Worm (Caenorhabditis elegans) whole organism, late embryonic: Measurements from ENCODE around the gene slc-36.5.

Experiments used
- C08G9.2 ChIP-seq: sonication (generic microtip); optimal IDR thresholded peaks from 2 replicates; lab custom pipeline; 2016; ENCODE audit warnings: mild to moderate bottlenecking, missing genetic modification characterization, moderate library complexity, missing compliant biosample characterization
- F13H6.1 ChIP-seq: sonication (generic microtip); optimal IDR thresholded peaks from 2 replicates; lab custom pipeline; 2016; ENCODE audit warnings: missing genetic modification characterization, missing compliant biosample characterization
- K02D7.2 ChIP-seq: sonication (generic microtip); optimal IDR thresholded peaks from 2 replicates; lab custom pipeline; 2017; ENCODE audit warnings: mild to moderate bottlenecking, missing genetic modification characterization, missing compliant biosample characterization
- ama-1 ChIP-seq: fragments of 150-350 bp; optimal IDR thresholded peaks from 2 replicates; lab custom pipeline; 2014
- ceh-19 ChIP-seq: fragments of 200-800 bp; sonication (Bioruptor generic); optimal IDR thresholded peaks from 2 replicates; lab custom pipeline; 2018; ENCODE audit warnings: mild to moderate bottlenecking, missing genetic modification characterization, missing compliant biosample characterization
- ceh-30 ChIP-seq: fragments of 150-350 bp; optimal IDR thresholded peaks from 2 replicates; lab custom pipeline; 2014; ENCODE audit warnings: missing biosample characterization, missing genetic modification characterization
- ceh-31 ChIP-seq: sonication (generic microtip); optimal IDR thresholded peaks from 2 replicates; lab custom pipeline; 2016; ENCODE audit warnings: missing genetic modification characterization, missing compliant biosample characterization
- ceh-34 ChIP-seq: sonication (generic microtip); optimal IDR thresholded peaks from 2 replicates; lab custom pipeline; 2016; ENCODE audit warnings: mild to moderate bottlenecking, missing genetic modification characterization, missing compliant biosample characterization
- ceh-48 ChIP-seq: sonication (generic microtip); optimal IDR thresholded peaks from 2 replicates; lab custom pipeline; 2016; ENCODE audit warnings: missing genetic modification characterization, inconsistent platforms, missing compliant biosample characterization
- ceh-6 ChIP-seq: fragments of 200-800 bp; sonication (Bioruptor generic); optimal IDR thresholded peaks from 2 replicates; lab custom pipeline; 2018; ENCODE audit warnings: mild to moderate bottlenecking, missing genetic modification characterization, missing compliant biosample characterization
- dmd-4 ChIP-seq: sonication (generic microtip); optimal IDR thresholded peaks from 2 replicates; lab custom pipeline; 2016; ENCODE audit warnings: borderline replicate concordance, missing genetic modification characterization, missing compliant biosample characterization
- dve-1 ChIP-seq: sonication (generic microtip); optimal IDR thresholded peaks from 2 replicates; lab custom pipeline; 2017; ENCODE audit warnings: antibody characterized with exemption, mild to moderate bottlenecking, missing genetic modification characterization, missing compliant biosample characterization
- eyg-1 ChIP-seq: sonication (generic microtip); optimal IDR thresholded peaks from 2 replicates; lab custom pipeline; 2016; ENCODE audit warnings: missing genotype, missing genetic modification characterization, missing compliant biosample characterization
- fkh-10 ChIP-seq: fragments of 150-350 bp; optimal IDR thresholded peaks from 2 replicates; lab custom pipeline; 2014; ENCODE audit warnings: missing biosample characterization, missing genetic modification reagents, missing genetic modification characterization
- gmeb-2 ChIP-seq: sonication (generic microtip); optimal IDR thresholded peaks from 2 replicates; lab custom pipeline; 2016; ENCODE audit warnings: missing genetic modification characterization, inconsistent platforms, missing compliant biosample characterization
- hlh-13 ChIP-seq: fragments of 200-800 bp; sonication (Bioruptor generic); optimal IDR thresholded peaks from 2 replicates; lab custom pipeline; 2018; ENCODE audit warnings: mild to moderate bottlenecking, missing genetic modification characterization, missing compliant biosample characterization
- hlh-15 ChIP-seq: sonication (generic microtip); optimal IDR thresholded peaks from 2 replicates; lab custom pipeline; 2016; ENCODE audit warnings: missing genetic modification characterization, missing compliant biosample characterization
- hlh-6 ChIP-seq: sonication (generic microtip); optimal IDR thresholded peaks from 2 replicates; lab custom pipeline; 2016; ENCODE audit warnings: missing genotype, missing genetic modification characterization, missing compliant biosample characterization
- lim-6 ChIP-seq: sonication (generic microtip); optimal IDR thresholded peaks from 2 replicates; lab custom pipeline; 2016; ENCODE audit warnings: missing genetic modification characterization, missing compliant biosample characterization
- lin-11 ChIP-seq: fragments of 200-800 bp; sonication (Bioruptor generic); optimal IDR thresholded peaks from 2 replicates; lab custom pipeline; 2018; ENCODE audit warnings: mild to moderate bottlenecking, missing genetic modification characterization, missing compliant biosample characterization
- mec-3 ChIP-seq: sonication (generic microtip); optimal IDR thresholded peaks from 2 replicates; lab custom pipeline; 2016; ENCODE audit warnings: borderline replicate concordance, missing genetic modification characterization, missing compliant biosample characterization
- nfya-1 ChIP-seq: sonication (generic microtip); optimal IDR thresholded peaks from 2 replicates; lab custom pipeline; 2017; ENCODE audit warnings: missing genetic modification characterization, mild to moderate bottlenecking, missing compliant biosample characterization, antibody characterized with exemption, moderate library complexity
- nhr-232 ChIP-seq: sonication (generic microtip); optimal IDR thresholded peaks from 2 replicates; lab custom pipeline; 2016; ENCODE audit warnings: missing genetic modification characterization, missing compliant biosample characterization
- pag-3 ChIP-seq: sonication (generic microtip); optimal IDR thresholded peaks from 2 replicates; lab custom pipeline; 2016; ENCODE audit warnings: missing compliant biosample characterization, missing genetic modification characterization, borderline replicate concordance
- pat-9 ChIP-seq: fragments of 200-800 bp; sonication (Bioruptor generic); optimal IDR thresholded peaks from 2 replicates; lab custom pipeline; 2018; ENCODE audit warnings: mild to moderate bottlenecking, missing genetic modification characterization, moderate library complexity, missing compliant biosample characterization
- pha-4 ChIP-seq: fragments of 150-350 bp; optimal IDR thresholded peaks from 2 replicates; lab custom pipeline; 2018; ENCODE audit warnings: missing biosample characterization, missing genetic modification reagents, missing genetic modification characterization
- pqm-1 ChIP-seq: sonication (generic microtip); optimal IDR thresholded peaks from 2 replicates; lab custom pipeline; 2016; ENCODE audit warnings: missing genetic modification characterization, missing compliant biosample characterization
- pros-1 ChIP-seq: fragments of 150-350 bp; optimal IDR thresholded peaks from 2 replicates; lab custom pipeline; 2014; ENCODE audit warnings: missing biosample characterization, missing genetic modification reagents, missing genetic modification characterization
- ref-2 ChIP-seq: sonication (generic microtip); optimal IDR thresholded peaks from 2 replicates; lab custom pipeline; 2016; ENCODE audit warnings: missing genetic modification characterization, missing compliant biosample characterization
- rnt-1 ChIP-seq: sonication (generic microtip); optimal IDR thresholded peaks from 2 replicates; lab custom pipeline; 2016; ENCODE audit warnings: missing genetic modification characterization, missing compliant biosample characterization
- sdc-2 ChIP-seq: sonication (generic microtip); optimal IDR thresholded peaks from 2 replicates; lab custom pipeline; 2016; ENCODE audit warnings: missing genotype, missing genetic modification characterization, missing compliant biosample characterization
- sox-2 ChIP-seq: fragments of 200-800 bp; sonication (Bioruptor generic); IDR thresholded peaks from 2 replicates; pipeline ENCODE4 v1.3.6; 2022; ENCODE audit warnings: missing genetic modification reagents, missing genetic modification characterization, missing compliant biosample characterization
- sox-4 ChIP-seq: sonication (generic microtip); optimal IDR thresholded peaks from 2 replicates; lab custom pipeline; 2017; ENCODE audit warnings: mild to moderate bottlenecking, missing genetic modification characterization, inconsistent platforms, missing compliant biosample characterization
- syd-9 ChIP-seq: sonication (generic microtip); optimal IDR thresholded peaks from 2 replicates; lab custom pipeline; 2016; ENCODE audit warnings: mild to moderate bottlenecking, missing genetic modification characterization, moderate library complexity, missing compliant biosample characterization
- tbx-2 ChIP-seq: sonication (generic microtip); optimal IDR thresholded peaks from 2 replicates; lab custom pipeline; 2016; ENCODE audit warnings: missing genetic modification characterization, missing compliant biosample characterization
- unc-3 ChIP-seq, 2 experiments: fragments of 200-800 bp in 1 of 2; sonication (Bioruptor generic) in 1 of 2; sonication (generic microtip) in 1 of 2; conservative IDR thresholded peaks in 1 of 2; optimal IDR thresholded peaks in 1 of 2; 2 replicates each; pipeline versions ENCODE4 v1.3.6 to Lab custom; 2016 to 2022; ENCODE audit warnings: missing compliant biosample characterization in 2 of 2, missing genetic modification characterization in 2 of 2, missing genetic modification reagents in 1 of 2
- unc-42 ChIP-seq: sonication (generic microtip); optimal IDR thresholded peaks from 2 replicates; lab custom pipeline; 2016; ENCODE audit warnings: missing genotype, missing genetic modification characterization, missing compliant biosample characterization
- unc-86 ChIP-seq: sonication (generic microtip); optimal IDR thresholded peaks from 2 replicates; lab custom pipeline; 2016; ENCODE audit warnings: missing genetic modification characterization, missing compliant biosample characterization

The slc-36.5 gene

ce11 chrII:6919363-6919851 lies 42.5 kb upstream of the slc-36.5 start, which contains the start of gene B0252.1:
TSS of gene B0252.1 (plus strand) at chrII:6919680.
- no peak for TF ChIP-seq unc-86 (tag; lab: Kevin White, UChicago)
- no peak for TF ChIP-seq lim-6 (tag; lab: Kevin White, UChicago)
- TF ChIP-seq pat-9 (tag; lab: Kevin White, UChicago), result no peak
- TF ChIP-seq sox-2, result no peak
- TF ChIP-seq mec-3 (tag; lab: Kevin White, UChicago), result no peak
- TF ChIP-seq C08G9.2 (tag; lab: Kevin White, UChicago), result no peak
- TF ChIP-seq tbx-2 (tag; lab: Kevin White, UChicago), result no peak
- no peak for TF ChIP-seq ceh-31 (tag; lab: Kevin White, UChicago)
- TF ChIP-seq lin-11 (tag; lab: Kevin White, UChicago), result no peak
- TF ChIP-seq sox-4, result no peak
- no peak for TF ChIP-seq hlh-6 (tag; lab: Kevin White, UChicago)
- TF ChIP-seq K02D7.2 (tag; lab: Kevin White, UChicago), result no peak
- no peak for TF ChIP-seq unc-3 (GFP tag; conservative IDR thresholded peaks at IDR 0.05; lab: Robert Waterston, UW)
- TF ChIP-seq unc-3 (tag; optimal IDR thresholded peaks at IDR 0.05; lab: Kevin White, UChicago), result no peak
- no peak for TF ChIP-seq pag-3 (tag; lab: Kevin White, UChicago)
- TF ChIP-seq dmd-4 (tag; lab: Kevin White, UChicago), result no peak
- no peak for TF ChIP-seq eyg-1
- TF ChIP-seq ama-1, result no peak

ce11 chrII:6918862-6919261 lies 42.0 kb upstream of the slc-36.5 start, which contains the start of gene B0252.5:
TSS of gene B0252.5 (minus strand) at chrII:6918878.
- no peak for TF ChIP-seq gmeb-2
- TF ChIP-seq sdc-2 (tag; lab: Kevin White, UChicago), result no peak
- TF ChIP-seq dve-1 (tag; lab: Kevin White, UChicago), result no peak
- no peak for TF ChIP-seq nfya-1 (tag; lab: Kevin White, UChicago)
- no peak for TF ChIP-seq ceh-30
- TF ChIP-seq unc-42 (tag; lab: Kevin White, UChicago), result no peak
- TF ChIP-seq pqm-1 (tag; lab: Kevin White, UChicago), result no peak
- TF ChIP-seq K02D7.2 (tag; lab: Kevin White, UChicago), result no peak
- TF ChIP-seq mec-3 (tag; lab: Kevin White, UChicago), result no peak
- TF ChIP-seq rnt-1 (tag; lab: Kevin White, UChicago), result no peak
- no peak for TF ChIP-seq C08G9.2 (tag; lab: Kevin White, UChicago)
- TF ChIP-seq sox-2, result no peak
- TF ChIP-seq syd-9 (tag; lab: Kevin White, UChicago), result no peak
- TF ChIP-seq pros-1 (tag; lab: Kevin White, UChicago), result no peak
- TF ChIP-seq, all 69 proteins: peak for 0

- TF ChIP-seq hlh-6 (tag; lab: Kevin White, UChicago) (no peak), dmd-4 (tag; lab: Kevin White, UChicago) (no peak), ref-2 (tag; lab: Kevin White, UChicago) (no peak), ceh-34 (tag; lab: Kevin White, UChicago) (no peak), pqm-1 (tag; lab: Kevin White, UChicago) (no peak), ceh-19 (GFP tag; lab: Kevin White, UChicago) (no peak), C08G9.2 (tag; lab: Kevin White, UChicago) (no peak), pag-3 (tag; lab: Kevin White, UChicago) (no peak), rnt-1 (tag; lab: Kevin White, UChicago) (no peak), nfya-1 (tag; lab: Kevin White, UChicago) (no peak), ceh-48 (tag; lab: Kevin White, UChicago) (no peak)
Observed at ce11 chrII:6917710-6918109, 40.9 kb upstream of the slc-36.5 start, which contains the start of gene B0252.11. TSS of gene B0252.11 (minus strand) at chrII:6917810.

ce11 chrII:6915875-6916274 lies 39.0 kb upstream of the slc-36.5 start, which contains the start of gene B0252.8:
TSS of gene B0252.8 (plus strand) at chrII:6916166.
- TF ChIP-seq ama-1 (no peak), F13H6.1 (no peak), unc-3 (GFP tag; conservative IDR thresholded peaks at IDR 0.05; lab: Robert Waterston, UW) (no peak), unc-3 (tag; optimal IDR thresholded peaks at IDR 0.05; lab: Kevin White, UChicago) (no peak), pha-4 (no peak), ceh-19 (GFP tag; lab: Kevin White, UChicago) (no peak), pqm-1 (tag; lab: Kevin White, UChicago) (no peak), hlh-15 (tag; lab: Kevin White, UChicago) (no peak), syd-9 (tag; lab: Kevin White, UChicago) (no peak), hlh-13 (no peak), ceh-6 (no peak), fkh-10 (GFP tag; lab: Kevin White, UChicago) (no peak), nhr-232 (no peak)
